Worm (Caenorhabditis elegans): Measurements from ENCODE around the gene C06C3.10.

DNA sequence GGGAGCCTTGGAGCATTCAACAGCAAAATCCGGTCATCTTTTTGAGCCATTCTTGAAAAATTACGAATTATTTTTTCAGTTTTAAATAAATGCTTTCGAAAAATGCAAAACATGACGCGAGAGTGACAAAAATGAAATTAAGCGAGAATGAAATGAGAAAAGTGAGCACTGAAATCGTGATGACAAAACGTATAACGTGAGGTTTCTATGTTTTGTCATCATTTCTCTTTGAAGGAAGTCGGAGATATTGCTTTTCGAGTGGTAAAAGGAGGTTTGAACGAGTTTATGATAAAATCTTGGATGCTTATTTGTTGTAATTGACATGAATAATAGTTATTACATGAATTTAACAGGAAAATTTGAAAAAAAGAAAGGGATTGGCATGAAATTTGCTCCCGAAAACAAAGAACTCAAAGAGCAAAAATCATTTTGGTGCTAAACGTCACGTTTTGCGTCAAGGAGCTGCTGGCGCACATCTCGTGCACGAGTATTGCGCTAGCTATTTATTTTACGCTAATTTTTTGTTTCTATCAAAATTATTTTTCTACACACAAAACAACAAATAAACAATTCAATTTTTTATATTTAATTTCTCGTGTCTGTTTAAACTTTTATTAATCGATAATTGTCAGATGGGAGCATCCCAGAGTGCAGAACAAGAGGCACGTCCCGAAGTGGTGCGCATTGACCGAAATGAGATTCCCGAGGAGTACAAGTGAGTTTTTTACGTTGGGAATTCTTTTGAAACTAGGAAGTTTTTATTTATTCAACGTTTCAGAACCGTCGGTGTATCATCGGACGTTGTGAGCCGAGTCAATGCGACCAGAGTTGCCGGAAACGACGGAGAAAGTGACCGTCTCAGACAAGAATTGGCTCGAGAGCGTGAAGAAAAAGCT, 39.6 kb upstream of the C06C3.10 start, which contains the start of the genes gss-1 and chch-3:
- TF ChIP-seq skn-1 (tag; optimal IDR thresholded peaks at IDR 0.05) (no peak), sea-2 (GFP tag; optimal IDR thresholded peaks at IDR 0.05) (no peak), ztf-11 (tag; optimal IDR thresholded peaks at IDR 0.05) (no peak), nhr-77 (tag; optimal IDR thresholded peaks at IDR 0.05) (no peak), ceh-82 (tag; optimal IDR thresholded peaks at IDR 0.05) (no peak), ZK546.5 (tag; optimal IDR thresholded peaks at IDR 0.05) (no peak), elt-1 (tag; optimal IDR thresholded peaks at IDR 0.05) (no peak), nfya-1 (tag; optimal IDR thresholded peaks at IDR 0.05; ENCODE audit: insufficient read depth) (no peak), ama-1 (optimal IDR thresholded peaks at IDR 0.05) (no peak), elt-3 (tag; optimal IDR thresholded peaks at IDR 0.05) (no peak)

All from whole organism, L3 larva.